Worm (Caenorhabditis elegans) whole organism, young adult: ENCODE data around the gene srbc-19.

Experiments used
- F10E7.11 ChIP-seq: sonication (generic microtip); optimal IDR thresholded peaks from 2 replicates; lab custom pipeline; 2017; ENCODE audit warnings: mild to moderate bottlenecking, missing genetic modification characterization, moderate library complexity, missing compliant biosample characterization
- F23B12.7 ChIP-seq: sonication (generic microtip); optimal IDR thresholded peaks from 2 replicates; lab custom pipeline; 2017; ENCODE audit warnings: missing genetic modification characterization, mild to moderate bottlenecking, missing compliant biosample characterization, antibody characterized with exemption, moderate library complexity; ENCODE audit not compliant: insufficient read depth
- F37B4.10 ChIP-seq: fragments of 200-800 bp; sonication (Bioruptor generic); IDR thresholded peaks from 2 replicates; pipeline ENCODE4 v1.3.6; 2022; ENCODE audit warnings: missing genetic modification characterization, missing compliant biosample characterization
- F39B2.1 ChIP-seq: fragments of 200-800 bp; sonication (Bioruptor generic); IDR thresholded peaks from 2 replicates; pipeline ENCODE4 v1.3.6; 2022; ENCODE audit warnings: missing genetic modification reagents, missing genetic modification characterization, missing compliant biosample characterization
- F52B5.7 ChIP-seq: sonication (generic microtip); optimal IDR thresholded peaks from 2 replicates; lab custom pipeline; 2016; ENCODE audit warnings: mild to moderate bottlenecking, missing genetic modification characterization, missing compliant biosample characterization
- F57A8.1 ChIP-seq: fragments of 200-800 bp; sonication (Bioruptor generic); optimal IDR thresholded peaks from 2 replicates; lab custom pipeline; 2018; ENCODE audit warnings: mild to moderate bottlenecking, missing genetic modification characterization, moderate library complexity, missing compliant biosample characterization
- K11D2.4 ChIP-seq: fragments of 200-800 bp; sonication (Bioruptor generic); IDR thresholded peaks from 2 replicates; pipeline ENCODE4 v1.3.6; 2022; ENCODE audit warnings: missing genetic modification reagents, missing genetic modification characterization, missing compliant biosample characterization
- K12H6.12 ChIP-seq: fragments of 200-800 bp; sonication (Bioruptor generic); optimal IDR thresholded peaks from 2 replicates; lab custom pipeline; 2018; ENCODE audit warnings: mild to moderate bottlenecking, missing genetic modification characterization, missing compliant biosample characterization
- T26A5.8 ChIP-seq: sonication (generic microtip); optimal IDR thresholded peaks from 2 replicates; lab custom pipeline; 2016; ENCODE audit warnings: missing genetic modification characterization, missing compliant biosample characterization
- Y53F4B.3 ChIP-seq: fragments of 200-800 bp; sonication (Bioruptor generic); IDR thresholded peaks from 2 replicates; pipeline ENCODE4 v1.3.6; 2022; ENCODE audit warnings: missing genetic modification reagents, missing genetic modification characterization, missing compliant biosample characterization
- Y56A3A.18 ChIP-seq: fragments of 200-800 bp; sonication (Bioruptor generic); IDR thresholded peaks from 2 replicates; pipeline ENCODE4 v1.3.6; 2022; ENCODE audit warnings: missing genetic modification reagents, missing genetic modification characterization, missing compliant biosample characterization
- Y67H2A.10 ChIP-seq: fragments of 200-800 bp; sonication (Bioruptor generic); conservative IDR thresholded peaks from 2 replicates; pipeline ENCODE4 v1.3.6; 2022; ENCODE audit warnings: missing genetic modification reagents, missing genetic modification characterization, missing compliant biosample characterization
- ama-1 ChIP-seq, 3 experiments: fragments of 150-350 bp in 1 of 3; sonication (generic microtip) in 2 of 3; optimal IDR thresholded peaks; 2 replicates each; lab custom pipeline; 2014 to 2018; ENCODE audit warnings: missing biosample characterization in 2 of 3, missing genetic modification characterization in 2 of 3, missing genetic modification reagents in 2 of 3
- aptf-2 ChIP-seq: fragments of 200-800 bp; sonication (Bioruptor generic); conservative IDR thresholded peaks from 2 replicates; pipeline ENCODE4 v1.3.6; 2022; ENCODE audit warnings: missing genetic modification reagents, missing genetic modification characterization, missing compliant biosample characterization
- atf-7 ChIP-seq: sonication (generic microtip); optimal IDR thresholded peaks from 2 replicates; lab custom pipeline; 2017; ENCODE audit warnings: mild to moderate bottlenecking, missing genetic modification characterization, missing compliant biosample characterization
- attf-3 ChIP-seq: fragments of 200-800 bp; sonication (Bioruptor generic); conservative IDR thresholded peaks from 2 replicates; pipeline ENCODE4 v1.3.6; 2022; ENCODE audit warnings: missing genetic modification reagents, missing genetic modification characterization, missing compliant biosample characterization
- attf-5 ChIP-seq: fragments of 200-800 bp; sonication (Bioruptor generic); optimal IDR thresholded peaks from 2 replicates; lab custom pipeline; 2018; ENCODE audit warnings: mild to moderate bottlenecking, missing genetic modification characterization, missing compliant biosample characterization
- cebp-1 ChIP-seq, 2 experiments: fragments of 200-800 bp in 1 of 2; sonication (Bioruptor generic) in 1 of 2; sonication (generic microtip) in 1 of 2; IDR thresholded peaks in 1 of 2; optimal IDR thresholded peaks in 1 of 2; 2 replicates each; pipeline versions ENCODE4 v1.3.6 to Lab custom; 2017 to 2022; ENCODE audit warnings: missing compliant biosample characterization in 2 of 2, missing genetic modification characterization in 2 of 2, mild to moderate bottlenecking in 1 of 2, missing genetic modification reagents in 1 of 2, moderate library complexity in 1 of 2
- ceh-79 ChIP-seq: sonication (generic microtip); optimal IDR thresholded peaks from 2 replicates; lab custom pipeline; 2017; ENCODE audit warnings: mild to moderate bottlenecking, missing genetic modification characterization, missing compliant biosample characterization
- die-1 ChIP-seq: sonication (generic microtip); optimal IDR thresholded peaks from 2 replicates; lab custom pipeline; 2016; ENCODE audit warnings: missing genotype, mild to moderate bottlenecking, missing genetic modification characterization, missing compliant biosample characterization
- egl-18 ChIP-seq: fragments of 200-800 bp; sonication (Bioruptor generic); IDR thresholded peaks from 2 replicates; pipeline ENCODE4 v1.3.6; 2022; ENCODE audit warnings: missing genetic modification reagents, missing genetic modification characterization, missing compliant biosample characterization
- egl-44 ChIP-seq: fragments of 200-800 bp; sonication (Bioruptor generic); IDR thresholded peaks from 2 replicates; pipeline ENCODE4 v1.3.6; 2022; ENCODE audit warnings: missing genetic modification reagents, missing genetic modification characterization, missing compliant biosample characterization
- egrh-3 ChIP-seq: fragments of 200-800 bp; sonication (Bioruptor generic); IDR thresholded peaks from 2 replicates; pipeline ENCODE4 v1.3.6; 2022; ENCODE audit warnings: missing genetic modification reagents, missing genetic modification characterization, missing compliant biosample characterization
- ets-4 ChIP-seq: fragments of 200-800 bp; sonication (Bioruptor generic); optimal IDR thresholded peaks from 2 replicates; lab custom pipeline; 2018; ENCODE audit warnings: mild to moderate bottlenecking, missing genetic modification characterization, missing compliant biosample characterization
- him-1 ChIP-seq: sonication (generic microtip); optimal IDR thresholded peaks from 2 replicates; lab custom pipeline; 2016; ENCODE audit warnings: missing genotype, missing genetic modification reagents, missing genetic modification characterization, missing compliant biosample characterization
- hlh-26 ChIP-seq: fragments of 200-800 bp; sonication (Bioruptor generic); conservative IDR thresholded peaks from 2 replicates; pipeline ENCODE4 v1.3.6; 2022; ENCODE audit warnings: missing genetic modification reagents, missing genetic modification characterization, missing compliant biosample characterization
- hmg-1.2 ChIP-seq: fragments of 200-800 bp; sonication (Bioruptor generic); IDR thresholded peaks from 2 replicates; pipeline ENCODE4 v1.3.6; 2022; ENCODE audit warnings: missing genetic modification reagents, missing genetic modification characterization, missing compliant biosample characterization
- let-526 ChIP-seq: fragments of 200-800 bp; sonication (Bioruptor generic); IDR thresholded peaks from 2 replicates; pipeline ENCODE4 v1.3.6; 2022; ENCODE audit warnings: missing genetic modification reagents, missing genetic modification characterization, missing compliant biosample characterization
- lin-54 ChIP-seq: fragments of 200-800 bp; sonication (Bioruptor generic); optimal IDR thresholded peaks from 2 replicates; lab custom pipeline; 2018; ENCODE audit warnings: mild to moderate bottlenecking, missing genetic modification characterization, missing compliant biosample characterization
- madf-6 ChIP-seq: fragments of 200-800 bp; sonication (Bioruptor generic); IDR thresholded peaks from 2 replicates; pipeline ENCODE4 v1.3.6; 2022; ENCODE audit warnings: missing genetic modification reagents, missing genetic modification characterization, missing compliant biosample characterization
- madf-8 ChIP-seq: fragments of 200-800 bp; sonication (Bioruptor generic); conservative IDR thresholded peaks from 2 replicates; pipeline ENCODE4 v1.3.6; 2022; ENCODE audit warnings: missing genetic modification reagents, missing genetic modification characterization, missing compliant biosample characterization
- mcd-1 ChIP-seq: fragments of 200-800 bp; sonication (Bioruptor generic); IDR thresholded peaks from 2 replicates; pipeline ENCODE4 v1.3.6; 2022; ENCODE audit warnings: missing genetic modification reagents, missing genetic modification characterization, missing compliant biosample characterization
- nfya-1 ChIP-seq: sonication (generic microtip); optimal IDR thresholded peaks from 2 replicates; lab custom pipeline; 2017; ENCODE audit warnings: antibody characterized with exemption, missing compliant biosample characterization, missing genetic modification characterization, borderline replicate concordance; ENCODE audit not compliant: insufficient read depth
- repo-1 ChIP-seq: sonication (generic microtip); optimal IDR thresholded peaks from 2 replicates; lab custom pipeline; 2017; ENCODE audit warnings: mild to moderate bottlenecking, missing genetic modification characterization, missing compliant biosample characterization
- snpc-3.4 ChIP-seq: sonication (generic microtip); optimal IDR thresholded peaks from 2 replicates; lab custom pipeline; 2017; ENCODE audit warnings: missing genetic modification characterization, mild to moderate bottlenecking, missing compliant biosample characterization, antibody characterized with exemption, moderate library complexity, missing genotype, missing genetic modification reagents
- somi-1 ChIP-seq: fragments of 200-800 bp; sonication (Bioruptor generic); optimal IDR thresholded peaks from 2 replicates; lab custom pipeline; 2018; ENCODE audit warnings: mild to moderate bottlenecking, missing genetic modification characterization, missing compliant biosample characterization
- sptf-2 ChIP-seq: fragments of 200-800 bp; sonication (Bioruptor generic); optimal IDR thresholded peaks from 2 replicates; lab custom pipeline; 2018; ENCODE audit warnings: mild to moderate bottlenecking, missing genetic modification characterization, missing compliant biosample characterization
- tbp1 ChIP-seq: fragments of 200-800 bp; sonication (Bioruptor generic); optimal IDR thresholded peaks from 2 replicates; lab custom pipeline; 2018; ENCODE audit warnings: mild to moderate bottlenecking, missing genetic modification characterization, missing compliant biosample characterization
- ztf-25 ChIP-seq: fragments of 200-800 bp; sonication (Bioruptor generic); IDR thresholded peaks from 2 replicates; pipeline ENCODE4 v1.3.6; 2022; ENCODE audit warnings: missing genetic modification reagents, missing genetic modification characterization, missing compliant biosample characterization
- ztf-28 ChIP-seq: fragments of 200-800 bp; sonication (Bioruptor generic); IDR thresholded peaks from 2 replicates; pipeline ENCODE4 v1.3.6; 2022; ENCODE audit warnings: missing genetic modification reagents, missing genetic modification characterization, missing compliant biosample characterization

srbc-19 gene

ce11 chrV:2151458-2151857, 15.1 kb downstream of the srbc-19 start, which contains the start of gene srbc-24:
srbc-24 (plus strand) TSS chrV:2151758.
- TF ChIP-seq egrh-3 (GFP tag; lab: Robert Waterston, UW) (no peak), attf-3 (GFP tag; lab: Robert Waterston, UW) (no peak), hlh-26 (GFP tag; lab: Robert Waterston, UW) (no peak), mcd-1 (no peak), F57A8.1 (no peak), die-1 (tag; lab: Kevin White, UChicago) (no peak)

ce11 chrV:2150876-2151275, 15.7 kb downstream of the srbc-19 start, which contains the start of gene C45H4.13:
C45H4.13 (minus strand) TSS chrV:2150976.
- TF ChIP-seq F23B12.7 (no peak), ama-1 (optimal IDR thresholded peaks at IDR 0.05; lab: Kevin White, UChicago) (no peak), ama-1 (GFP tag; optimal IDR thresholded peaks at IDR 0.05; lab: Kevin White, UChicago) (no peak), madf-8 (GFP tag; lab: Robert Waterston, UW) (no peak), madf-6 (no peak), attf-5 (no peak), atf-7 (tag; lab: Kevin White, UChicago) (no peak), lin-54 (GFP tag; lab: Kevin White, UChicago) (no peak), F52B5.7 (tag; lab: Kevin White, UChicago) (no peak), let-526 (no peak), ceh-79 (no peak), Y53F4B.3 (GFP tag; lab: Robert Waterston, UW) (no peak), K12H6.12 (tag; lab: Kevin White, UChicago) (no peak), tbp1 (no peak), ztf-25 (GFP tag; lab: Robert Waterston, UW) (no peak), K11D2.4 (no peak), egl-18 (GFP tag; lab: Robert Waterston, UW) (no peak), cebp-1 (GFP tag; IDR thresholded peaks at IDR 0.05; lab: Robert Waterston, UW) (no peak), cebp-1 (tag; optimal IDR thresholded peaks at IDR 0.05; lab: Kevin White, UChicago) (no peak), ets-4 (GFP tag; lab: Kevin White, UChicago) (no peak)

ce11 chrV:2149432-2149831, 17.1 kb downstream of the srbc-19 start, which contains the start of gene C45H4.21:
C45H4.21 (minus strand) TSS chrV:2149532.
- TF ChIP-seq repo-1 (tag; lab: Kevin White, UChicago), result no peak
- TF ChIP-seq F37B4.10, result no peak
- no peak for TF ChIP-seq Y67H2A.10 (GFP tag; lab: Robert Waterston, UW)
- TF ChIP-seq ztf-28, result no peak

ce11 chrV:2146795-2147194, 19.8 kb downstream of the srbc-19 start, which contains the start of gene srbc-20:
srbc-20 (plus strand) TSS chrV:2147095.
- TF ChIP-seq snpc-3.4 (no peak), egl-44 (GFP tag; lab: Robert Waterston, UW) (no peak), aptf-2 (GFP tag; lab: Robert Waterston, UW) (no peak), him-1 (tag; lab: Kevin White, UChicago) (no peak), sptf-2 (GFP tag; lab: Kevin White, UChicago) (no peak), somi-1 (GFP tag; lab: Kevin White, UChicago) (no peak), F23B12.7 (no peak), nfya-1 (tag; lab: Kevin White, UChicago) (no peak), F10E7.11 (tag; lab: Kevin White, UChicago) (no peak), Y56A3A.18 (GFP tag; lab: Robert Waterston, UW) (no peak), ama-1 (optimal IDR thresholded peaks at IDR 0.05; lab: Kevin White, UChicago) (no peak), ama-1 (GFP tag; optimal IDR thresholded peaks at IDR 0.05; lab: Kevin White, UChicago) (no peak), T26A5.8 (tag; lab: Kevin White, UChicago) (no peak), hmg-1.2 (no peak), F39B2.1 (GFP tag; lab: Robert Waterston, UW) (no peak)
